Worm (Caenorhabditis elegans) whole organism, late embryonic: Measurements from ENCODE around the gene sri-42.
"Not testable (repeated sequence)": the region's sequence is repeated elsewhere in the genome, so short reads cannot be mapped to it uniquely, and the experiment has no call there.

Experiments
- C38D4.7 ChIP-seq: fragments of 200-800 bp; sonication (Bioruptor generic); optimal IDR thresholded peaks from 2 replicates; lab custom pipeline; 2018; ENCODE audit warnings: mild to moderate bottlenecking, missing genetic modification characterization, moderate library complexity, missing compliant biosample characterization
- hlh-15 ChIP-seq: sonication (generic microtip); optimal IDR thresholded peaks from 2 replicates; lab custom pipeline; 2016; ENCODE audit warnings: missing genetic modification characterization, missing compliant biosample characterization
- lin-11 ChIP-seq: fragments of 200-800 bp; sonication (Bioruptor generic); optimal IDR thresholded peaks from 2 replicates; lab custom pipeline; 2018; ENCODE audit warnings: mild to moderate bottlenecking, missing genetic modification characterization, missing compliant biosample characterization
- sdc-2 ChIP-seq: sonication (generic microtip); optimal IDR thresholded peaks from 2 replicates; lab custom pipeline; 2016; ENCODE audit warnings: missing genotype, missing genetic modification characterization, missing compliant biosample characterization
- unc-86 ChIP-seq: sonication (generic microtip); optimal IDR thresholded peaks from 2 replicates; lab custom pipeline; 2016; ENCODE audit warnings: missing genetic modification characterization, missing compliant biosample characterization

DNA sequence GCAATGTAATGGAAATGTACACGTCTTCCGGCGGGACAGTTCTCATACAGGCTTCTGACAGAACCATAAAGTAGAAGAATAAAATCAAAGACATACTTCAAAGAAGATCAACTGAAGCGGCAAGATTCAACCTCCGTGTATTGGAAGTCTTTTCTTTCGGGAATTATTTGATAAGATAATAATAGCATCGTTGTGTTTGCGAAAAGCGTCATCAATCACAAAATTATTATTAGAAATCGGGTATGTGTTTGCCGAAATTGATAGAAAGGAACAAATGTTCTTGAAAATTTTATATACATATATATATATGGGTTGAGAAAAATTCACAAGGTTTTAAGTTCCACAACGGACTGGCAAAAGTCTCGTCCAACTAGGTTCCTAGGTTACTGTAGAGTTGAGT, 48.8 kb upstream of the sri-42 start, which contains the start of gene Y27F2A.9:
- TF ChIP-seq sdc-2 (tag; lab: Kevin White, UChicago); unc-86; C38D4.7 (GFP tag; lab: Kevin White, UChicago); lin-11 (tag; lab: Kevin White, UChicago); hlh-15 (tag; lab: Kevin White, UChicago): not testable (repeated sequence)
